Worm (Caenorhabditis elegans) whole organism, mixed stage, embryonic: ENCODE measurements around the gene skr-3.

ENCODE experiments used
- ceh-43 ChIP-seq: fragments of 200-800 bp; sonication (Bioruptor generic); optimal IDR thresholded peaks from 2 replicates; lab custom pipeline; 2018; ENCODE audit warnings: mild to moderate bottlenecking, missing genetic modification characterization, moderate library complexity, missing compliant biosample characterization
- ces-1 ChIP-seq: fragments of 150-350 bp; optimal IDR thresholded peaks from 2 replicates; lab custom pipeline; 2014; ENCODE audit warnings: missing biosample characterization, missing genetic modification reagents, missing genetic modification characterization
- drap-1 ChIP-seq: fragments of 200-800 bp; sonication (Bioruptor generic); optimal IDR thresholded peaks from 3 replicates; lab custom pipeline; 2018; ENCODE audit warnings: mild to moderate bottlenecking, missing genetic modification characterization, missing compliant biosample characterization
- lsy-2 ChIP-seq: fragments of 150-350 bp; optimal IDR thresholded peaks from 2 replicates; lab custom pipeline; 2014; ENCODE audit warnings: missing biosample characterization, missing genetic modification characterization
- mep-1 ChIP-seq: fragments of 150-350 bp; optimal IDR thresholded peaks from 2 replicates; lab custom pipeline; 2017; ENCODE audit warnings: missing biosample characterization, missing genetic modification reagents, missing genetic modification characterization, inconsistent platforms
- nhr-28 ChIP-seq: fragments of 150-350 bp; optimal IDR thresholded peaks from 2 replicates; lab custom pipeline; 2014; ENCODE audit warnings: missing biosample characterization, missing genetic modification characterization
- nhr-76 ChIP-seq: sonication (generic microtip); optimal IDR thresholded peaks from 2 replicates; lab custom pipeline; 2017; ENCODE audit warnings: missing biosample characterization, missing genetic modification characterization
- pha-4 ChIP-seq: fragments of 150-350 bp; optimal IDR thresholded peaks from 2 replicates; lab custom pipeline; 2018; ENCODE audit warnings: missing biosample characterization, missing genetic modification reagents, missing genetic modification characterization
- unc-62 ChIP-seq: fragments of 150-350 bp; optimal IDR thresholded peaks from 2 replicates; lab custom pipeline; 2014; ENCODE audit warnings: missing biosample characterization, missing genetic modification reagents, missing genetic modification characterization
- ztf-11 ChIP-seq: fragments of 150-350 bp; optimal IDR thresholded peaks from 2 replicates; lab custom pipeline; 2014; ENCODE audit warnings: missing biosample characterization, missing genetic modification characterization

- TF ChIP-seq drap-1: no peak
- TF ChIP-seq ces-1 (GFP tag; lab: Kevin White, UChicago): no peak
- TF ChIP-seq ceh-43 (GFP tag; lab: Kevin White, UChicago): no peak
- TF ChIP-seq pha-4 (tag; lab: Kevin White, UChicago): no peak
- no peak for TF ChIP-seq nhr-76 (tag; lab: Kevin White, UChicago)
- TF ChIP-seq lsy-2 (tag; lab: Kevin White, UChicago): no peak
- no peak for TF ChIP-seq ztf-11 (tag; lab: Kevin White, UChicago)
- TF ChIP-seq mep-1 (tag; lab: Kevin White, UChicago): no peak
- no peak for TF ChIP-seq nhr-28 (tag; lab: Kevin White, UChicago)
- TF ChIP-seq unc-62: no peak
These were observed 41.3 kb downstream of the skr-3 start, which contains the start of the genes str-109 and F10A3.11 for ce11 chrV:16162124-16162735.
